Worm (Caenorhabditis elegans) whole organism, young adult: ENCODE measurements around the gene ZK809.1.
A peak's percentile ranks its signal among the peaks of the same experiment; 100 is the strongest.

Experiments
- B0336.3 ChIP-seq: fragments of 200-800 bp; sonication (Bioruptor generic); IDR thresholded peaks from 2 replicates; pipeline ENCODE4 v1.3.6; 2022; ENCODE audit warnings: missing genetic modification characterization, missing compliant biosample characterization
- D2030.7 ChIP-seq: fragments of 200-800 bp; sonication (Bioruptor generic); IDR thresholded peaks from 2 replicates; pipeline ENCODE4 v1.3.6; 2022; ENCODE audit warnings: missing genetic modification reagents, missing genetic modification characterization, missing compliant biosample characterization
- F23B12.7 ChIP-seq: sonication (generic microtip); optimal IDR thresholded peaks from 2 replicates; lab custom pipeline; 2017; ENCODE audit warnings: missing genetic modification characterization, mild to moderate bottlenecking, missing compliant biosample characterization, antibody characterized with exemption, moderate library complexity; ENCODE audit not compliant: insufficient read depth
- F33H1.4 ChIP-seq: fragments of 200-800 bp; sonication (Bioruptor generic); IDR thresholded peaks from 2 replicates; pipeline ENCODE4 v1.3.6; 2022; ENCODE audit warnings: missing genetic modification reagents, missing genetic modification characterization, missing compliant biosample characterization
- F49E8.2 ChIP-seq: sonication (generic microtip); optimal IDR thresholded peaks from 3 replicates; lab custom pipeline; 2017; ENCODE audit warnings: missing genetic modification characterization, mild to moderate bottlenecking, missing compliant biosample characterization, antibody characterized with exemption, moderate library complexity; ENCODE audit not compliant: insufficient read depth
- F55B11.4 ChIP-seq: sonication (generic microtip); optimal IDR thresholded peaks from 2 replicates; lab custom pipeline; 2016; ENCODE audit warnings: missing compliant biosample characterization, missing genetic modification characterization, borderline replicate concordance; ENCODE audit not compliant: insufficient read depth
- K12H6.12 ChIP-seq: fragments of 200-800 bp; sonication (Bioruptor generic); optimal IDR thresholded peaks from 2 replicates; lab custom pipeline; 2018; ENCODE audit warnings: mild to moderate bottlenecking, missing genetic modification characterization, missing compliant biosample characterization
- Y53F4B.3 ChIP-seq: fragments of 200-800 bp; sonication (Bioruptor generic); IDR thresholded peaks from 2 replicates; pipeline ENCODE4 v1.3.6; 2022; ENCODE audit warnings: missing genetic modification reagents, missing genetic modification characterization, missing compliant biosample characterization
- Y67H2A.10 ChIP-seq: fragments of 200-800 bp; sonication (Bioruptor generic); conservative IDR thresholded peaks from 2 replicates; pipeline ENCODE4 v1.3.6; 2022; ENCODE audit warnings: missing genetic modification reagents, missing genetic modification characterization, missing compliant biosample characterization
- Y79H2A.3 ChIP-seq: fragments of 200-800 bp; sonication (Bioruptor generic); conservative IDR thresholded peaks from 2 replicates; pipeline ENCODE4 v1.3.6; 2022; ENCODE audit warnings: missing genetic modification reagents, missing genetic modification characterization, missing compliant biosample characterization
- akir-1 ChIP-seq: fragments of 200-800 bp; sonication (Bioruptor generic); optimal IDR thresholded peaks from 2 replicates; lab custom pipeline; 2018; ENCODE audit warnings: mild to moderate bottlenecking, missing genetic modification characterization, moderate library complexity, missing compliant biosample characterization
- ama-1 ChIP-seq, 3 experiments: fragments of 150-350 bp in 1 of 3; sonication (generic microtip) in 2 of 3; optimal IDR thresholded peaks; 2 replicates each; lab custom pipeline; 2014 to 2018; ENCODE audit warnings: missing biosample characterization in 2 of 3, missing genetic modification characterization in 2 of 3, missing genetic modification reagents in 2 of 3
- atf-7 ChIP-seq: sonication (generic microtip); optimal IDR thresholded peaks from 2 replicates; lab custom pipeline; 2017; ENCODE audit warnings: mild to moderate bottlenecking, missing genetic modification characterization, missing compliant biosample characterization
- attf-6 ChIP-seq: fragments of 200-800 bp; sonication (Bioruptor generic); IDR thresholded peaks from 2 replicates; pipeline ENCODE4 v1.3.6; 2022; ENCODE audit warnings: missing genetic modification reagents, missing genetic modification characterization, missing compliant biosample characterization
- bed-1 ChIP-seq: fragments of 200-800 bp; sonication (Bioruptor generic); IDR thresholded peaks from 2 replicates; pipeline ENCODE4 v1.3.6; 2022; ENCODE audit warnings: missing genetic modification reagents, missing genetic modification characterization, missing compliant biosample characterization
- dpl-1 ChIP-seq: fragments of 150-350 bp; optimal IDR thresholded peaks from 2 replicates; lab custom pipeline; 2014; ENCODE audit warnings: missing biosample characterization, missing genetic modification reagents, missing genetic modification characterization
- efl-1 ChIP-seq: fragments of 150-350 bp; optimal IDR thresholded peaks from 2 replicates; lab custom pipeline; 2014; ENCODE audit warnings: missing biosample characterization, missing genetic modification reagents, missing genetic modification characterization
- egl-18 ChIP-seq: fragments of 200-800 bp; sonication (Bioruptor generic); IDR thresholded peaks from 2 replicates; pipeline ENCODE4 v1.3.6; 2022; ENCODE audit warnings: missing genetic modification reagents, missing genetic modification characterization, missing compliant biosample characterization
- egl-44 ChIP-seq: fragments of 200-800 bp; sonication (Bioruptor generic); IDR thresholded peaks from 2 replicates; pipeline ENCODE4 v1.3.6; 2022; ENCODE audit warnings: missing genetic modification reagents, missing genetic modification characterization, missing compliant biosample characterization
- ekl-4 ChIP-seq: fragments of 200-800 bp; sonication (Bioruptor generic); IDR thresholded peaks from 2 replicates; pipeline ENCODE4 v1.3.6; 2022; ENCODE audit warnings: missing genetic modification reagents, missing genetic modification characterization, missing compliant biosample characterization
- gei-17 ChIP-seq: fragments of 200-800 bp; sonication (Bioruptor generic); optimal IDR thresholded peaks from 2 replicates; lab custom pipeline; 2018; ENCODE audit warnings: mild to moderate bottlenecking, missing genetic modification characterization, missing compliant biosample characterization
- him-1 ChIP-seq: sonication (generic microtip); optimal IDR thresholded peaks from 2 replicates; lab custom pipeline; 2016; ENCODE audit warnings: missing genotype, missing genetic modification reagents, missing genetic modification characterization, missing compliant biosample characterization
- hlh-12 ChIP-seq: sonication (generic microtip); optimal IDR thresholded peaks from 2 replicates; lab custom pipeline; 2016; ENCODE audit warnings: missing genetic modification characterization, missing compliant biosample characterization
- hlh-26 ChIP-seq: fragments of 200-800 bp; sonication (Bioruptor generic); conservative IDR thresholded peaks from 2 replicates; pipeline ENCODE4 v1.3.6; 2022; ENCODE audit warnings: missing genetic modification reagents, missing genetic modification characterization, missing compliant biosample characterization
- hrde-1 ChIP-seq: sonication (generic microtip); optimal IDR thresholded peaks from 2 replicates; lab custom pipeline; 2016; ENCODE audit warnings: missing genetic modification characterization, mild to moderate bottlenecking, missing compliant biosample characterization, moderate library complexity, missing genotype, missing genetic modification reagents, borderline replicate concordance
- madf-10 ChIP-seq: sonication (generic microtip); optimal IDR thresholded peaks from 2 replicates; lab custom pipeline; 2016; ENCODE audit warnings: mild to moderate bottlenecking, missing genetic modification characterization, missing compliant biosample characterization
- madf-3 ChIP-seq: fragments of 200-800 bp; sonication (Bioruptor generic); IDR thresholded peaks from 2 replicates; pipeline ENCODE4 v1.3.6; 2022; ENCODE audit warnings: missing genetic modification reagents, missing genetic modification characterization, missing compliant biosample characterization
- madf-6 ChIP-seq: fragments of 200-800 bp; sonication (Bioruptor generic); IDR thresholded peaks from 2 replicates; pipeline ENCODE4 v1.3.6; 2022; ENCODE audit warnings: missing genetic modification reagents, missing genetic modification characterization, missing compliant biosample characterization
- mcd-1 ChIP-seq: fragments of 200-800 bp; sonication (Bioruptor generic); IDR thresholded peaks from 2 replicates; pipeline ENCODE4 v1.3.6; 2022; ENCODE audit warnings: missing genetic modification reagents, missing genetic modification characterization, missing compliant biosample characterization
- mel-28 ChIP-seq: sonication (generic microtip); optimal IDR thresholded peaks from 2 replicates; lab custom pipeline; 2016; ENCODE audit warnings: borderline replicate concordance, mild to moderate bottlenecking, missing genetic modification characterization, missing compliant biosample characterization
- nhr-120 ChIP-seq: fragments of 200-800 bp; sonication (Bioruptor generic); IDR thresholded peaks from 2 replicates; pipeline ENCODE4 v1.3.6; 2022; ENCODE audit warnings: missing genetic modification characterization, missing compliant biosample characterization
- nhr-27 ChIP-seq: fragments of 200-800 bp; sonication (Bioruptor generic); optimal IDR thresholded peaks from 2 replicates; lab custom pipeline; 2018; ENCODE audit warnings: mild to moderate bottlenecking, missing genetic modification characterization, moderate library complexity, missing compliant biosample characterization
- nhr-90 ChIP-seq: sonication (generic microtip); optimal IDR thresholded peaks from 2 replicates; lab custom pipeline; 2016; ENCODE audit warnings: missing genotype, mild to moderate bottlenecking, missing genetic modification characterization, missing compliant biosample characterization
- pbrm-1 ChIP-seq: fragments of 200-800 bp; sonication (Bioruptor generic); IDR thresholded peaks from 2 replicates; pipeline ENCODE4 v1.3.6; 2022; ENCODE audit warnings: missing genetic modification reagents, missing genetic modification characterization, missing compliant biosample characterization
- rcor-1 ChIP-seq: fragments of 200-800 bp; sonication (Bioruptor generic); IDR thresholded peaks from 2 replicates; pipeline ENCODE4 v1.3.6; 2022; ENCODE audit warnings: missing genetic modification reagents, missing genetic modification characterization, missing compliant biosample characterization
- rpc-1 ChIP-seq, 2 experiments: fragments of 150-350 bp in 1 of 2; sonication (generic microtip) in 1 of 2; optimal IDR thresholded peaks; 2 replicates each; lab custom pipeline; 2014 to 2018; ENCODE audit warnings: missing biosample characterization in 1 of 2, missing genetic modification characterization in 1 of 2, missing genetic modification reagents in 1 of 2, missing genotype in 1 of 2
- snpc-1.1 ChIP-seq: sonication (generic microtip); optimal IDR thresholded peaks from 2 replicates; lab custom pipeline; 2017; ENCODE audit warnings: missing genetic modification characterization, mild to moderate bottlenecking, missing compliant biosample characterization, antibody characterized with exemption, moderate library complexity, missing genotype, missing genetic modification reagents; ENCODE audit not compliant: insufficient read depth
- snpc-4 ChIP-seq, 5 experiments: fragments of 150-350 bp in 1 of 5; sonication (generic microtip) in 4 of 5; optimal IDR thresholded peaks; 2 replicates each; lab custom pipeline; 2014 to 2018; ENCODE audit warnings: missing genetic modification characterization in 5 of 5, missing biosample characterization in 3 of 5, antibody characterized with exemption in 2 of 5, mild to moderate bottlenecking in 2 of 5, missing compliant biosample characterization in 2 of 5, missing genotype in 2 of 5, moderate library complexity in 2 of 5, missing genetic modification reagents in 1 of 5
- sptf-2 ChIP-seq: fragments of 200-800 bp; sonication (Bioruptor generic); optimal IDR thresholded peaks from 2 replicates; lab custom pipeline; 2018; ENCODE audit warnings: mild to moderate bottlenecking, missing genetic modification characterization, missing compliant biosample characterization
- tbx-9 ChIP-seq: sonication (generic microtip); optimal IDR thresholded peaks from 2 replicates; lab custom pipeline; 2016; ENCODE audit warnings: borderline replicate concordance, missing genetic modification characterization, inconsistent platforms, missing compliant biosample characterization
- unc-130 ChIP-seq: sonication (generic microtip); optimal IDR thresholded peaks from 2 replicates; lab custom pipeline; 2016; ENCODE audit warnings: missing genetic modification reagents, missing genetic modification characterization, missing compliant biosample characterization
- ztf-22 ChIP-seq: fragments of 200-800 bp; sonication (Bioruptor generic); optimal IDR thresholded peaks from 2 replicates; lab custom pipeline; 2018; ENCODE audit warnings: mild to moderate bottlenecking, missing genetic modification characterization, moderate library complexity, missing compliant biosample characterization
- ztf-26 ChIP-seq: sonication (generic microtip); optimal IDR thresholded peaks from 2 replicates; lab custom pipeline; 2017; ENCODE audit warnings: missing genetic modification characterization, missing compliant biosample characterization

Gene ZK809.1

ce11 chrIV:11602498-11603068, 39.3 kb upstream of the ZK809.1 start, which contains the start of gene rps-11:
Gene rps-11 (plus strand): TSS chrIV:11602641.
- TF ChIP-seq bed-1 (GFP tag; lab: Robert Waterston, UW) (0 out of 2 replicates have a peak, but pooled peaks have one; percentile 48), K12H6.12 (tag; lab: Kevin White, UChicago) (no peak)

- peak; percentile 32 for TF ChIP-seq snpc-1.1 (tag; lab: Kevin White, UChicago)
- no peak for TF ChIP-seq mel-28
- 0 out of 2 replicates have a peak, but pooled peaks have one; percentile 43 for TF ChIP-seq pbrm-1 (GFP tag; lab: Robert Waterston, UW)
- TF ChIP-seq ama-1 (optimal IDR thresholded peaks at IDR 0.05; lab: Kevin White, UChicago): no peak
- no peak for TF ChIP-seq ama-1 (GFP tag; optimal IDR thresholded peaks at IDR 0.05; lab: Kevin White, UChicago)
- TF ChIP-seq rpc-1 (optimal IDR thresholded peaks at IDR 0.05; lab: Kevin White, UChicago): no peak
- TF ChIP-seq rpc-1 (tag; optimal IDR thresholded peaks at IDR 0.05; lab: Kevin White, UChicago): no peak
- no peak for TF ChIP-seq nhr-120 (GFP tag; lab: Robert Waterston, UW)
- TF ChIP-seq F33H1.4: peak; percentile 37
- TF ChIP-seq nhr-90: no peak
- 0 out of 2 replicates have a peak, but pooled peaks have one; percentile 66 for TF ChIP-seq madf-3 (GFP tag; lab: Robert Waterston, UW)
- peak; percentile 56; the same call in 1 of the 2 replicates for TF ChIP-seq ekl-4 (GFP tag; lab: Robert Waterston, UW)
- TF ChIP-seq madf-6 (GFP tag; lab: Robert Waterston, UW): peak; percentile 44; the same call in 1 of the 2 replicates
- TF ChIP-seq mcd-1 (GFP tag; lab: Robert Waterston, UW): no peak
- peak; percentile 68 for TF ChIP-seq hrde-1 (tag; lab: Kevin White, UChicago)
- peak; percentile 63; the same call in 1 of the 2 replicates for TF ChIP-seq attf-6 (GFP tag; lab: Robert Waterston, UW)
- no peak for TF ChIP-seq hlh-12 (tag; lab: Kevin White, UChicago)
- TF ChIP-seq unc-130 (GFP tag; lab: Kevin White, UChicago): no peak
- no peak for TF ChIP-seq sptf-2 (GFP tag; lab: Kevin White, UChicago)
- TF ChIP-seq madf-10 (tag; lab: Kevin White, UChicago): no peak
- TF ChIP-seq nhr-27: no peak
- no peak for TF ChIP-seq ztf-26
- peak; percentile 30 for TF ChIP-seq him-1 (tag; lab: Kevin White, UChicago)
- no peak for TF ChIP-seq tbx-9 (tag; lab: Kevin White, UChicago)
- TF ChIP-seq ztf-22 (GFP tag; lab: Kevin White, UChicago): no peak
- no peak for TF ChIP-seq atf-7 (tag; lab: Kevin White, UChicago)
- TF ChIP-seq F49E8.2 (tag; lab: Kevin White, UChicago): peak; percentile 39
- TF ChIP-seq dpl-1 (GFP tag; lab: Kevin White, UChicago): no peak
- TF ChIP-seq Y79H2A.3 (GFP tag; lab: Robert Waterston, UW): no peak
- TF ChIP-seq B0336.3 (GFP tag; lab: Robert Waterston, UW): peak; percentile 58; the same call in 1 of the 2 replicates
- no peak for TF ChIP-seq gei-17 (GFP tag; lab: Kevin White, UChicago)
- TF ChIP-seq rcor-1: no peak
- no peak for TF ChIP-seq hlh-26
- no peak for TF ChIP-seq Y67H2A.10 (GFP tag; lab: Robert Waterston, UW)
- TF ChIP-seq D2030.7: no peak
- no peak for TF ChIP-seq Y53F4B.3 (GFP tag; lab: Robert Waterston, UW)
- TF ChIP-seq egl-44 (GFP tag; lab: Robert Waterston, UW): no peak
- no peak for TF ChIP-seq snpc-4 (GFP tag; optimal IDR thresholded peaks at IDR 0.05; lab: Kevin White, UChicago)
- peak in 1 of 4 experiments; percentile 49 for TF ChIP-seq snpc-4 (tag; optimal IDR thresholded peaks at IDR 0.05; lab: Kevin White, UChicago)
- no peak for TF ChIP-seq akir-1 (GFP tag; lab: Kevin White, UChicago)
- TF ChIP-seq egl-18 (GFP tag; lab: Robert Waterston, UW): no peak
- TF ChIP-seq K12H6.12 (tag; lab: Kevin White, UChicago): no peak
- TF ChIP-seq F55B11.4 (tag; lab: Kevin White, UChicago): no peak
- no peak for TF ChIP-seq efl-1 (GFP tag; lab: Kevin White, UChicago)
- TF ChIP-seq F23B12.7: no peak
These were observed 38.5 kb upstream of the ZK809.1 start for ce11 chrIV:11603265-11603840.
